Worm (Caenorhabditis elegans) whole organism, L4 larva: ENCODE data around the gene trpp-5.

Experiments used
- ZK546.5 ChIP-seq, 2 experiments: sonication (generic microtip); optimal IDR thresholded peaks; 2 replicates each; lab custom pipeline; 2017; ENCODE audit warnings: missing biosample characterization in 2 of 2, missing genetic modification characterization in 2 of 2
- ama-1 ChIP-seq: fragments of 150-350 bp; optimal IDR thresholded peaks from 2 replicates; lab custom pipeline; 2014; ENCODE audit warnings: inconsistent platforms, mixed read lengths
- daf-16 ChIP-seq, 3 experiments: sonication (generic microtip); optimal IDR thresholded peaks; 2 replicates each; lab custom pipeline; 2016 to 2017; ENCODE audit warnings: missing genetic modification characterization in 3 of 3, missing genetic modification reagents in 3 of 3, mild to moderate bottlenecking in 2 of 3, missing compliant biosample characterization in 2 of 3, missing biosample characterization in 1 of 3, moderate library complexity in 1 of 3
- egl-27 ChIP-seq: sonication (generic microtip); optimal IDR thresholded peaks from 3 replicates; lab custom pipeline; 2017; ENCODE audit warnings: missing biosample characterization, missing genetic modification reagents, missing genetic modification characterization
- fos-1 ChIP-seq: fragments of 150-350 bp; optimal IDR thresholded peaks from 2 replicates; lab custom pipeline; 2014; ENCODE audit warnings: missing biosample characterization, missing genetic modification characterization
- lin-1 ChIP-seq: fragments of 200-800 bp; sonication (Bioruptor generic); IDR thresholded peaks from 2 replicates; pipeline ENCODE4 v1.3.6; 2022; ENCODE audit warnings: missing genetic modification reagents, missing genetic modification characterization, missing compliant biosample characterization
- lsy-2 ChIP-seq, 2 experiments: fragments of 150-350 bp in 1 of 2; sonication (generic microtip) in 1 of 2; optimal IDR thresholded peaks; 2 replicates each; lab custom pipeline; 2014 to 2017; ENCODE audit warnings: missing biosample characterization in 2 of 2, missing genetic modification characterization in 2 of 2
- nhr-11 ChIP-seq: fragments of 150-350 bp; optimal IDR thresholded peaks from 2 replicates; lab custom pipeline; 2014; ENCODE audit warnings: missing biosample characterization, missing genetic modification characterization
- pha-4 ChIP-seq, 2 experiments: fragments of 150-350 bp in 1 of 2; fragments of 200-800 bp in 1 of 2; sonication (Bioruptor generic) in 1 of 2; IDR thresholded peaks in 1 of 2; optimal IDR thresholded peaks in 1 of 2; 2 replicates each; pipeline versions ENCODE4 v1.3.6 to Lab custom; 2014 to 2022; ENCODE audit warnings: missing genetic modification characterization in 2 of 2, missing genetic modification reagents in 2 of 2, missing biosample characterization in 1 of 2, missing compliant biosample characterization in 1 of 2
- rbr-2 ChIP-seq: sonication (generic microtip); optimal IDR thresholded peaks from 2 replicates; lab custom pipeline; 2016; ENCODE audit warnings: missing genotype, missing genetic modification characterization, missing compliant biosample characterization
- saeg-2 ChIP-seq: fragments of 200-800 bp; sonication (Bioruptor generic); IDR thresholded peaks from 2 replicates; pipeline ENCODE4 v1.3.6; 2022; ENCODE audit warnings: missing genetic modification reagents, missing genetic modification characterization, missing compliant biosample characterization
- spr-1 ChIP-seq: sonication (generic microtip); optimal IDR thresholded peaks from 2 replicates; lab custom pipeline; 2016; ENCODE audit warnings: mild to moderate bottlenecking, missing genetic modification characterization, missing compliant biosample characterization
- unc-62 ChIP-seq, 3 experiments: fragments of 150-350 bp in 1 of 3; sonication (generic microtip); optimal IDR thresholded peaks in 2 of 3; peaks in 1 of 3; 1 replicate in 1 of 3; 2 replicates in 2 of 3; lab custom pipeline; 2014 to 2017; ENCODE audit warnings: missing biosample characterization in 3 of 3, missing genetic modification characterization in 3 of 3, missing genetic modification reagents in 3 of 3, missing genotype in 1 of 3

ce11 chrII:12202921-12203320 is 740 bp upstream of the trpp-5 start, which contains the start of gene aqp-12:
- TF ChIP-seq egl-27 (tag; lab: Kevin White, UChicago) (no peak), pha-4 (GFP tag; IDR thresholded peaks at IDR 0.05; lab: Robert Waterston, UW) (no peak), pha-4 (tag; optimal IDR thresholded peaks at IDR 0.05; lab: Kevin White, UChicago) (no peak), spr-1 (tag; lab: Kevin White, UChicago) (no peak), lin-1 (no peak), saeg-2 (GFP tag; lab: Robert Waterston, UW) (no peak), ama-1 (lab: Kevin White, UChicago) (no peak), unc-62 (GFP tag; optimal IDR thresholded peaks at IDR 0.05 in 1 of 2; lab: Kevin White, UChicago) (no peak), unc-62 (tag; optimal IDR thresholded peaks at IDR 0.05; lab: Kevin White, UChicago) (no peak), rbr-2 (tag; lab: Kevin White, UChicago) (no peak), nhr-11 (tag; lab: Kevin White, UChicago) (no peak), lsy-2 (tag; optimal IDR thresholded peaks at IDR 0.05; lab: Kevin White, UChicago) (no peak), fos-1 (no peak), ZK546.5 (tag; optimal IDR thresholded peaks at IDR 0.05; lab: Kevin White, UChicago) (no peak), daf-16 (GFP tag; optimal IDR thresholded peaks at IDR 0.05; lab: Kevin White, UChicago) (no peak), daf-16 (tag; optimal IDR thresholded peaks at IDR 0.05; lab: Kevin White, UChicago) (no peak)
